Worm (Caenorhabditis elegans): ENCODE results near the gene D1005.5.

- TF ChIP-seq W03F9.2 (tag; optimal IDR thresholded peaks at IDR 0.05) = no peak
- TF ChIP-seq dao-5 (tag; optimal IDR thresholded peaks at IDR 0.05) = no peak
Observed at ce11 chrX:1491036-1491435, 18.3 kb upstream of the D1005.5 start.

All from whole organism, L4/young adult.